Worm (Caenorhabditis elegans) whole organism, late embryonic: ENCODE data around the gene srh-190.

Experiments used
- C08G9.2 ChIP-seq: sonication (generic microtip); optimal IDR thresholded peaks from 2 replicates; lab custom pipeline; 2016; ENCODE audit warnings: mild to moderate bottlenecking, missing genetic modification characterization, moderate library complexity, missing compliant biosample characterization
- F13H6.1 ChIP-seq: sonication (generic microtip); optimal IDR thresholded peaks from 2 replicates; lab custom pipeline; 2016; ENCODE audit warnings: missing genetic modification characterization, missing compliant biosample characterization
- K02D7.2 ChIP-seq: sonication (generic microtip); optimal IDR thresholded peaks from 2 replicates; lab custom pipeline; 2017; ENCODE audit warnings: mild to moderate bottlenecking, missing genetic modification characterization, missing compliant biosample characterization
- T23F11.4 ChIP-seq: fragments of 200-800 bp; sonication (Bioruptor generic); optimal IDR thresholded peaks from 2 replicates; lab custom pipeline; 2018; ENCODE audit warnings: mild to moderate bottlenecking, missing genetic modification characterization, missing compliant biosample characterization
- Y22D7AL.16 ChIP-seq: sonication (generic microtip); optimal IDR thresholded peaks from 2 replicates; lab custom pipeline; 2016; ENCODE audit warnings: missing genetic modification characterization, missing compliant biosample characterization
- ama-1 ChIP-seq: fragments of 150-350 bp; optimal IDR thresholded peaks from 2 replicates; lab custom pipeline; 2014
- ceh-19 ChIP-seq: fragments of 200-800 bp; sonication (Bioruptor generic); optimal IDR thresholded peaks from 2 replicates; lab custom pipeline; 2018; ENCODE audit warnings: mild to moderate bottlenecking, missing genetic modification characterization, missing compliant biosample characterization
- ceh-2 ChIP-seq: sonication (generic microtip); optimal IDR thresholded peaks from 2 replicates; lab custom pipeline; 2016; ENCODE audit warnings: missing genotype, missing genetic modification characterization, missing compliant biosample characterization
- ceh-30 ChIP-seq: fragments of 150-350 bp; optimal IDR thresholded peaks from 2 replicates; lab custom pipeline; 2014; ENCODE audit warnings: missing biosample characterization, missing genetic modification characterization
- ceh-31 ChIP-seq: sonication (generic microtip); optimal IDR thresholded peaks from 2 replicates; lab custom pipeline; 2016; ENCODE audit warnings: missing genetic modification characterization, missing compliant biosample characterization
- che-1 ChIP-seq: sonication (generic microtip); optimal IDR thresholded peaks from 2 replicates; lab custom pipeline; 2016; ENCODE audit warnings: mild to moderate bottlenecking, missing genetic modification characterization, missing compliant biosample characterization
- elt-2 ChIP-seq: sonication (generic microtip); optimal IDR thresholded peaks from 2 replicates; lab custom pipeline; 2016; ENCODE audit warnings: missing genetic modification reagents, missing genetic modification characterization, missing compliant biosample characterization
- elt-4 ChIP-seq: sonication (generic microtip); optimal IDR thresholded peaks from 2 replicates; lab custom pipeline; 2016; ENCODE audit warnings: missing genetic modification characterization, missing compliant biosample characterization
- fax-1 ChIP-seq: sonication (generic microtip); optimal IDR thresholded peaks from 2 replicates; lab custom pipeline; 2016; ENCODE audit warnings: missing genotype, missing genetic modification characterization, missing compliant biosample characterization
- fkh-6 ChIP-seq: sonication (generic microtip); optimal IDR thresholded peaks from 2 replicates; lab custom pipeline; 2016; ENCODE audit warnings: missing genetic modification characterization, missing compliant biosample characterization
- hlh-15 ChIP-seq: sonication (generic microtip); optimal IDR thresholded peaks from 2 replicates; lab custom pipeline; 2016; ENCODE audit warnings: missing genetic modification characterization, missing compliant biosample characterization
- hlh-30 ChIP-seq: sonication (generic microtip); optimal IDR thresholded peaks from 2 replicates; lab custom pipeline; 2017; ENCODE audit warnings: antibody characterized with exemption, missing genetic modification characterization, missing compliant biosample characterization; ENCODE audit not compliant: insufficient read depth
- hlh-8 ChIP-seq: sonication (generic microtip); optimal IDR thresholded peaks from 2 replicates; lab custom pipeline; 2016; ENCODE audit warnings: missing genotype, missing genetic modification characterization, missing compliant biosample characterization
- lim-6 ChIP-seq: sonication (generic microtip); optimal IDR thresholded peaks from 2 replicates; lab custom pipeline; 2016; ENCODE audit warnings: missing genetic modification characterization, missing compliant biosample characterization
- madf-2 ChIP-seq: sonication (generic microtip); optimal IDR thresholded peaks from 2 replicates; lab custom pipeline; 2017; ENCODE audit warnings: missing genetic modification characterization, missing compliant biosample characterization
- mec-3 ChIP-seq: sonication (generic microtip); optimal IDR thresholded peaks from 2 replicates; lab custom pipeline; 2016; ENCODE audit warnings: borderline replicate concordance, missing genetic modification characterization, missing compliant biosample characterization
- nfya-1 ChIP-seq: sonication (generic microtip); optimal IDR thresholded peaks from 2 replicates; lab custom pipeline; 2017; ENCODE audit warnings: missing genetic modification characterization, mild to moderate bottlenecking, missing compliant biosample characterization, antibody characterized with exemption, moderate library complexity
- nhr-11 ChIP-seq: fragments of 150-350 bp; optimal IDR thresholded peaks from 2 replicates; lab custom pipeline; 2014; ENCODE audit warnings: missing biosample characterization, missing genetic modification characterization
- nhr-232 ChIP-seq: sonication (generic microtip); optimal IDR thresholded peaks from 2 replicates; lab custom pipeline; 2016; ENCODE audit warnings: missing genetic modification characterization, missing compliant biosample characterization
- pag-3 ChIP-seq: sonication (generic microtip); optimal IDR thresholded peaks from 2 replicates; lab custom pipeline; 2016; ENCODE audit warnings: missing compliant biosample characterization, missing genetic modification characterization, borderline replicate concordance
- pat-9 ChIP-seq: fragments of 200-800 bp; sonication (Bioruptor generic); optimal IDR thresholded peaks from 2 replicates; lab custom pipeline; 2018; ENCODE audit warnings: mild to moderate bottlenecking, missing genetic modification characterization, moderate library complexity, missing compliant biosample characterization
- pax-1 ChIP-seq: fragments of 150-350 bp; optimal IDR thresholded peaks from 2 replicates; lab custom pipeline; 2014; ENCODE audit warnings: missing biosample characterization, missing genetic modification characterization
- pha-4 ChIP-seq: fragments of 150-350 bp; optimal IDR thresholded peaks from 2 replicates; lab custom pipeline; 2018; ENCODE audit warnings: missing biosample characterization, missing genetic modification reagents, missing genetic modification characterization
- rnt-1 ChIP-seq: sonication (generic microtip); optimal IDR thresholded peaks from 2 replicates; lab custom pipeline; 2016; ENCODE audit warnings: missing genetic modification characterization, missing compliant biosample characterization
- ttx-3 ChIP-seq: sonication (generic microtip); optimal IDR thresholded peaks from 2 replicates; lab custom pipeline; 2016; ENCODE audit warnings: missing genetic modification reagents, missing genetic modification characterization, missing compliant biosample characterization
- unc-3 ChIP-seq, 2 experiments: fragments of 200-800 bp in 1 of 2; sonication (Bioruptor generic) in 1 of 2; sonication (generic microtip) in 1 of 2; conservative IDR thresholded peaks in 1 of 2; optimal IDR thresholded peaks in 1 of 2; 2 replicates each; pipeline versions ENCODE4 v1.3.6 to Lab custom; 2016 to 2022; ENCODE audit warnings: missing compliant biosample characterization in 2 of 2, missing genetic modification characterization in 2 of 2, missing genetic modification reagents in 1 of 2
- unc-55 ChIP-seq: sonication (generic microtip); optimal IDR thresholded peaks from 2 replicates; lab custom pipeline; 2017; ENCODE audit warnings: missing biosample characterization, missing genetic modification reagents, missing genetic modification characterization
- ztf-16 ChIP-seq: sonication (generic microtip); optimal IDR thresholded peaks from 2 replicates; lab custom pipeline; 2017; ENCODE audit warnings: missing genetic modification characterization, missing compliant biosample characterization

Gene srh-190

DNA sequence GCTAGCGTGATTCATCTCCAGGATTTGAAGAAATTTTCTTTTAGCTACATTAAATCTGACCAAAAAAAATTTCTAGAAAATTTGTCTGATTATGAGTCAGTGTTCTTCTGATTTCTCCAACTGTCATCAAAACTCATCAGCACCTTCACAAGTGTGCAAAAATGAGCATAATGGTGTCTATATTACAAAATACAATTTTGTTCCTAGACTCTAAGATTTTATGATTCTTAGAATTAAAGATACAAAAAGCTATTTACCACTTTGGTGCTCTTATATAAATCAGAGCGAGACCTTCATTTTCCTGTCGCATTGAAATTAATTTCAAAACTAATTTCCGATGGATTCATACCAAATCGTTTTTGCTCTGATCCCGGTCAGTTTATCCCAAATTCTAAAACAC is 9.6 kb downstream of the srh-190 start, which contains the start of gene srx-68:
srx-68 (plus strand) TSS at position 301 of the 400 bp plus-strand sequence.
- TF ChIP-seq ttx-3 (no peak), rnt-1 (tag; lab: Kevin White, UChicago) (no peak), ztf-16 (tag; lab: Kevin White, UChicago) (no peak), che-1 (tag; lab: Kevin White, UChicago) (no peak), hlh-8 (no peak), hlh-30 (tag; lab: Kevin White, UChicago) (no peak), nfya-1 (no peak), mec-3 (tag; lab: Kevin White, UChicago) (no peak), nhr-11 (no peak), nhr-232 (no peak), C08G9.2 (no peak), elt-2 (tag; lab: Kevin White, UChicago) (no peak), madf-2 (no peak), pax-1 (tag; lab: Kevin White, UChicago) (no peak), unc-55 (GFP tag; lab: Kevin White, UChicago) (no peak), Y22D7AL.16 (tag; lab: Kevin White, UChicago) (no peak), pag-3 (tag; lab: Kevin White, UChicago) (no peak), ceh-19 (GFP tag; lab: Kevin White, UChicago) (no peak)
- TF ChIP-seq, all 69 proteins: peak for 0

DNA sequence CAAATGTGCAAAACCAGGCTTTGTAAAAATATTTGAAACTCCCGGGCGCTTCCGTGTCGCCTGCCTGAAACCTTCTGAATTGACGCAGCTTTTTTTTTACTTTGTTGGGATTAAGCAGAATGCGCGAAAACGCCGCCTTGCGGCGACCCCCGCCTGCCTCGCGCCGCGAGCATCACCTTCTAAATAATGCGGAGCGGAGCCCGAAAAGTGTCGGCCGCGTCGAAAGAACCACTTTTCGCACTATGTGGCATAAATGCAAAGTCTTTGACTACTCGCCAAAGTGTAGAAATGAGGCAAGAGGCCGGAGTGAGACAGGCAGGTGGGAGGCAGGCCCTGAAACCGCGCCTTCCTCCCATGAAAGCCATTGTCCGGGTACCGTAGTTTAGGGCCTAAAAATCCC is 10.2 kb downstream of the srh-190 start:
- no peak for TF ChIP-seq pag-3 (tag; lab: Kevin White, UChicago)
- TF ChIP-seq lim-6, result no peak
- TF ChIP-seq unc-3 (GFP tag; conservative IDR thresholded peaks at IDR 0.05; lab: Robert Waterston, UW), result no peak
- TF ChIP-seq unc-3 (tag; optimal IDR thresholded peaks at IDR 0.05; lab: Kevin White, UChicago), result no peak
- TF ChIP-seq, all 69 proteins: peak for 0

DNA sequence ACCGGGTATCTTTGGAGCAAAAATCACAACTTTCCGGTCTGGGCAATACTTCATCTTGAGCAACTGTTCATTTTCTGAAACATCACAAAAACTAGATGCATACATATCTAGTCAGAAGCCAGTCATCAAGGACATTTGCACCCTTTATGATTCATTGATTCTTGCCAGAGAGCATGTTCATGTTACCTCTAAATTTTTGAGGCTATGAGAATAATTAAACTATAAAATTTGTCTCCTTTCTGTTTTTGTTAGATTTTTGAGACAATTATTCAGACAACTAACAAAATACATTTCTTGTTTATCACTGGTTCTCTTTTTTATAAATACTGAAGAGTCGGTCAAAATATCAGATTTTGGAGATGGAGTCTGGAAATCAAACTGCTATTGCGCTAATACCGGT is 13.6 kb downstream of the srh-190 start, which contains the start of gene srx-67:
srx-67 (plus strand) TSS at position 301 of the 400 bp plus-strand sequence.
- TF ChIP-seq pag-3 (tag; lab: Kevin White, UChicago) (no peak), hlh-8 (no peak), lim-6 (no peak), elt-4 (tag; lab: Kevin White, UChicago) (no peak)

DNA sequence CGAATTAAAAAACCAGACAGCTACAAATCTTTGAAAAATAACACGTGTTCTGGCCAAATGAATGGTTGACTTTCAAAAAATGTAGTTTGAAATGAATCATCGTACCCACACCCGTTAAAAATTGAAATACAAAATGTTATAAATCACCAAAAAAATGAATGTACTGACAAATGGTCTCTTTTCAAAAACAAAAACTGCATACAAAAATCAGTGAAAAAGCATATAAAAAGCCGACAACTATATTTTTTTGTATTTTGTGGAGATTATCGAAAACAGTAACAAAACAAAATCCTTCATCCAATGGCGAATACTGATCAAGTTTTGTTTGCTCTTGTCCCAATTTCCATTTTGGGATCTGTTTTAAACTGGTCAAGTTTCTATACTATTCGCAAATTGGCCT is 16.4 kb downstream of the srh-190 start, which contains the start of gene srx-66:
srx-66 (plus strand) TSS at position 301 of the 400 bp plus-strand sequence.
- TF ChIP-seq unc-55 (GFP tag; lab: Kevin White, UChicago) (no peak), ceh-30 (tag; lab: Kevin White, UChicago) (no peak), ceh-31 (tag; lab: Kevin White, UChicago) (no peak), pag-3 (tag; lab: Kevin White, UChicago) (no peak)

DNA sequence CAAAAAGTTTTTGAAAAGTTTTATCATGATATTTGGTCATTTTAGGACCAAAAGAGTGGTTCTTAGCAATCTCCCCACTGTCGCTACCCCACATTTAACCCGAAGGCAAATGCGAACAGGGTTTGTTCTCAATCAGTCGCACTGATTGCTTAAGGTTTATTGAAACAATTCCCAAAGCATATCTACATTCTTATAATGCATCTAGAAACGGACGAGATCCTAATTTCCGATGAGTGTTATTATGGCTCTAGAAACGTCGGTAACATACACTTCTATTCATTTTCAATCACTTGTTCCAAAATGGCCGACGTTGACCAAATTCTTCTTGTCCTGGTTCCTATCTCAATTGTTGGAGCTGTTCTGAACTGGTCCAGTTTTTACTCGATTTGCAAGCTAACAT is 18.7 kb downstream of the srh-190 start, which contains the start of gene srx-65:
srx-65 (plus strand) TSS at position 301 of the 400 bp plus-strand sequence.
- no peak for TF ChIP-seq pat-9 (tag; lab: Kevin White, UChicago)
- TF ChIP-seq ama-1, result no peak

DNA sequence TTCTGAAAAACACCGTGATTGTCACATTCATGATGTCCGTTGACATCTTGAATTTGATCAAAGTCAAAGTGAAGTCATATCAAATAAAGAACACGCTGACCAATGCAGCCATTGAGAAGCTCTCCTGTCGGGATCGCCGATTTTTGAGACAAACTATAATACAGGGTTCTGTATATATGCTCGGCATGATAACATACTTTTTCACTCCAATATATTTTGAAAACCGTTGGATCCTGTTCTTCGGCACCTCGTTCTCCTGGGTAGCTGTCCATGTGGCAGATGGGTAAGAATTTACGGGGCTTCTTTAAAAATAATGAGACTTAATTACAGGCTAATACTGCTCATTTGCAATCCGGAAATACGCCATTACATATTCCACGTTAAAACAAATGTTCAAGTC is 19.6 kb downstream of the srh-190 start:
- TF ChIP-seq fax-1 (no peak), nhr-232 (no peak)

DNA sequence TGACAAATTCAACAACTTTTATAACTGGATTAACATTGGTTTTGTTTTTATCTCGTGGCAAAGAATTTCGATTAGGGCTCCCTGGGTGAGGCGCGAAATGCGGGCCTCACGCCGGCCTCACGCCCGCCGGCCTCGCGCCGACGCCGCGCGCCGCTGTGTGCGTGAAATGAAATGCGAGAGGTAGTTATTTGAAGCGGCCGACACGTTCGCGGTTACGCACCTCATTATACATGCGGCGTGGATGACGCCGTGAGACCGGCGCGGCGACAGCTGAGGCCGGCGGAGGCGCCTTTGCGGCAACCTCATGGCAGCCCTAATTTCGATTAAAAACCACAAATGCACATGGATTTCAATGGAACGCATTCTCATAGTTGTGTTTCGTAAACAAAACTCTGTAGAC is 24.6 kb downstream of the srh-190 start:
- TF ChIP-seq pha-4 (tag; lab: Kevin White, UChicago) (no peak), lim-6 (no peak)
- TF ChIP-seq, all 69 proteins: peak for 0

DNA sequence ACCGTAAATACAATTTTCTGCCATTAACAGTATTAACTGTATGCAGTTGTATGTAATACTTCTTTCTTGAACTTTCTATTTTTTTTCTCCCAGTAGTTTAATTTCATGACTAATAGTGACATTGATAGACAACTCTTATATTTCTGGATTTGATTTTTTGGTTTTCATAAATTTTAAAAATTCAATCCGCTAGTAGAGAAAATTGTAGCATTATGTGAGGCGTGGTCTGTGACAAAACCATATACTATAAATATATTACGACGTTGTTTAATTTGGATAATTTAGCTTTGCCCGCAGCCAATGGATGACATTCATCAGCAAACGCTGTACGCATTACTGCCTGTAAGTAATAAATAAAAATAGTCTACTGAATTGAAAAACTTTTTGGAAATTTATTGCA is 26.2 kb downstream of the srh-190 start, which contains the start of gene srx-64:
srx-64 (plus strand) TSS at position 301 of the 400 bp plus-strand sequence.
- TF ChIP-seq elt-2 (tag; lab: Kevin White, UChicago) (no peak), K02D7.2 (tag; lab: Kevin White, UChicago) (no peak), nhr-11 (no peak), F13H6.1 (tag; lab: Kevin White, UChicago) (no peak), hlh-15 (tag; lab: Kevin White, UChicago) (no peak), T23F11.4 (GFP tag; lab: Kevin White, UChicago) (no peak), ceh-2 (no peak), fkh-6 (no peak), ama-1 (no peak)
